Worm (Caenorhabditis elegans): ENCODE measurements around the gene ZK666.14.

ZK666.14 gene

ce11 chrII:10449707-10450106 is 44.9 kb upstream of the ZK666.14 start, which contains the start of gene lin-56:
TSS of gene lin-56 (plus strand) at chrII:10450007.
- TF ChIP-seq elt-1 (tag; optimal IDR thresholded peaks at IDR 0.05; ENCODE audit: borderline replicate concordance, insufficient read depth) (no peak), M03D4.4 (tag; optimal IDR thresholded peaks at IDR 0.05) (no peak), mls-2 (tag; optimal IDR thresholded peaks at IDR 0.05) (no peak), flh-1 (GFP tag; optimal IDR thresholded peaks at IDR 0.05) (no peak), unc-120 (tag; optimal IDR thresholded peaks at IDR 0.05; ENCODE audit: poor library complexity, severe bottlenecking) (no peak), nhr-76 (tag; optimal IDR thresholded peaks at IDR 0.05) (no peak), lsy-2 (tag; optimal IDR thresholded peaks at IDR 0.05) (no peak)

ce11 chrII:10450335-10450734 is 44.2 kb upstream of the ZK666.14 start:
- TF ChIP-seq mep-1 (tag; optimal IDR thresholded peaks at IDR 0.05) (peak; percentile 27), unc-62 (GFP tag; optimal IDR thresholded peaks at IDR 0.05) (no peak), bed-3 (GFP tag; optimal IDR thresholded peaks at IDR 0.05) (no peak)

DNA sequence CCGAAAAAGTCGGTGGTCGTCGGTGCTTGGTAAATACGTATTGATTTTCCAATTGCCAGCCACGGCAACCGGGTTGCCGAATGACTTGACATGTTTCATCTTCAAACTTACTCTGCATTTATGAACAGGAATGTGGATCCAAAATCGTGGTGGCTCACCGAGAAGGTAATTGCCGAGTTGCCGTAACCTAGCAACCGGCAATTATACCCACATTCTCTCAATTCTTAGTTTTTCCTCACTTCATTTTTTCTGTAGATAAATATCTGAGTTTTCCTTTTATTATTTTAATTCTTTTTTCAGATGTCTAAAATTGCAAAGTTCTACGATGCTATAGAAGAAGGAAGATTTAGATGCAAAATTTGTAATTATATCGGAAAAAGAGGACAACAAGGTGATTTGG is 41.9 kb upstream of the ZK666.14 start, which contains the start of gene ZK673.4:
ZK673.4 (plus strand) TSS at position 301 of the 400 bp plus-strand sequence.
- TF ChIP-seq bed-3 (GFP tag; optimal IDR thresholded peaks at IDR 0.05) (no peak), cnd-1 (tag; optimal IDR thresholded peaks at IDR 0.05) (no peak), unc-120 (tag; optimal IDR thresholded peaks at IDR 0.05; ENCODE audit: poor library complexity, severe bottlenecking) (no peak), nhr-2 (tag; optimal IDR thresholded peaks at IDR 0.05) (no peak), flh-1 (GFP tag; optimal IDR thresholded peaks at IDR 0.05) (no peak), mab-5 (tag; optimal IDR thresholded peaks at IDR 0.05) (no peak), elt-3 (tag; optimal IDR thresholded peaks at IDR 0.05) (no peak)

DNA sequence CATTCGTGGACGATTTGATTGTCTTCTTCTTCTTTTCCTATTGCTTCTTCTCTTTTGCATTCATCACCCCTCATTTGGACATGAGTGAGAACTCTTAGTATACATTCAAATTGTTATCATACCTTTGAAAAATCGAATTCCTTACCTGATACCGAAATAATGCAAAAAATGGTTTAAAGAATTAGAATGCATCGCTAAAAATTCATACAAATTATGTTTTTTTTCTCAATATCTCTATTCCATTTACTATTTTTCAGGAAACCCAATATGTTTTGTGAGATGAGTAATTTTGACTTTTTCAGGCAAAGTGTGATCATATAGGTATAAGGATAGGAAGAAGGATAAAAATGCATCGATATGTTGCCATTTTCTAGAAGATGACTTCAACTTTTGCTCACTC is 37.6 kb upstream of the ZK666.14 start, which contains the start of gene ZK673.11:
ZK673.11 (plus strand) TSS at position 301 of the 400 bp plus-strand sequence.
- TF ChIP-seq unc-62 (GFP tag; optimal IDR thresholded peaks at IDR 0.05) (no peak), lin-32 (GFP tag; optimal IDR thresholded peaks at IDR 0.05) (no peak), M03D4.4 (tag; optimal IDR thresholded peaks at IDR 0.05) (no peak), hlh-1 (tag; optimal IDR thresholded peaks at IDR 0.05) (no peak), ham-2 (GFP tag; optimal IDR thresholded peaks at IDR 0.05) (no peak), bed-3 (GFP tag; optimal IDR thresholded peaks at IDR 0.05) (no peak), nhr-76 (tag; optimal IDR thresholded peaks at IDR 0.05) (no peak), lsy-2 (tag; optimal IDR thresholded peaks at IDR 0.05) (no peak), unc-120 (tag; optimal IDR thresholded peaks at IDR 0.05; ENCODE audit: poor library complexity, severe bottlenecking) (no peak), tbx-8 (GFP tag; optimal IDR thresholded peaks at IDR 0.05) (no peak), nhr-12 (tag; optimal IDR thresholded peaks at IDR 0.05) (no peak), elt-1 (tag; optimal IDR thresholded peaks at IDR 0.05; ENCODE audit: borderline replicate concordance, insufficient read depth) (no peak), nhr-2 (tag; optimal IDR thresholded peaks at IDR 0.05) (no peak), sptf-1 (tag; optimal IDR thresholded peaks at IDR 0.05) (no peak), drap-1 (GFP tag; optimal IDR thresholded peaks at IDR 0.05) (no peak), mls-2 (tag; optimal IDR thresholded peaks at IDR 0.05) (no peak), ceh-43 (GFP tag; optimal IDR thresholded peaks at IDR 0.05) (no peak), sem-2 (GFP tag; optimal IDR thresholded peaks at IDR 0.05) (no peak), ceh-83 (GFP tag; optimal IDR thresholded peaks at IDR 0.05) (no peak)

DNA sequence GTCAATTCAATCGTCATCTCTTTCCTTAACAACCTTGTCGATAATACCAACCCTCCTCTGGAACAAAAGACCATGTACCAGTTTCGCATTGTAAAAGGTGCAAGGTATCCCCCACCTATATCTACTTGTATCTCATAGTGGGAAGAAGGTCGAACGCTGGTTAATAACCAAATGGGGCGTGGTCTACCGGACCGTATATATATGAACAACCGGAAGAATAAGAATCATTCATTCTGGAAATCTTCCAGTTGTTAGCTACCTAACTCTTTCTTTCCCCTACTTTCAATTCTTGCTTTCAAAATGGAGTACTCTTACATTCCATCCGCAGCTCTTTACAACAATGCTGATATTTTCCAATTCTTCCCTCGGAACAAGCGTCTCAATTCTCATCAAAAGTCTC is 33.4 kb upstream of the ZK666.14 start, which contains the start of gene ZK673.5:
ZK673.5 (plus strand) TSS at position 301 of the 400 bp plus-strand sequence.
- no peak for TF ChIP-seq sem-2 (GFP tag; optimal IDR thresholded peaks at IDR 0.05)
- TF ChIP-seq nhr-2 (tag; optimal IDR thresholded peaks at IDR 0.05) = no peak
- no peak for TF ChIP-seq mls-2 (tag; optimal IDR thresholded peaks at IDR 0.05)

DNA sequence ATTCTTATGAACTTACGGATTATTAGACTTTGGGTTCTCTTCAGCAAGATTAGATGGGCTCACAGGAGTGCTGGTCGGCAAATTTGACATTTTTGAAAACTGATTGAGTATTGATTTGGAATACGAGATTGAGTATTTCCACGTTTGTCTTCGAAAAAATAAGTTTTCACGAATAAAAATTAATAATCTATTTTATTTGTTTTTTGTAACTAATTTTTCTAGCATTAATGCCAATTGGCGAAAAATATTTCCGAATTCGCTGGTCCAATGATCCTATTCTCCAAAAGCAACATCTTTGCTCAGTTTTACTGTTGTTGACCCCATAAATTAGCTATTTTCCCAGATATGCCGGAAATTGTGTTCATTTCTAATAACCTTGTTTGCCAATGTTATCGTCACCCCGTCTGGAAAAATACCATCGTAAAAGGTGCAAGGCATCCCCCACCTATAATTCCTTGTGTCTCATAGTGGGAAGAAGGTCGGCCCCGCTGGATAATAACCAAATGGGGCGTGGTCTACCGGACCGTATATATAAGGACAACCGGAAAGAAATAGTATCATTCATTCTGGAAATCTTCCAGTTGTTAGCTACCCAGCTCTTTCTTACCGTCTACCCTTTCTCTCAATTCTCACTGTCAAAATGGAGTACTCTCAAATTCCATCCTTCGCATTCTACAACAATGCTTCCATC is 30.2 kb upstream of the ZK666.14 start, which contains the start of the genes ZK673.6 and sdz-37:
ZK673.6 (minus strand) TSS at position 101 of the 691 bp plus-strand sequence.
sdz-37 (plus strand) TSS at position 641 of the 691 bp plus-strand sequence.
- TF ChIP-seq mep-1 (tag; optimal IDR thresholded peaks at IDR 0.05) (no peak), unc-120 (tag; optimal IDR thresholded peaks at IDR 0.05; ENCODE audit: poor library complexity, severe bottlenecking) (no peak), nhr-237 (tag; optimal IDR thresholded peaks at IDR 0.05) (no peak), lin-13 (tag; optimal IDR thresholded peaks at IDR 0.05) (no peak), unc-39 (tag; optimal IDR thresholded peaks at IDR 0.05) (no peak), sem-2 (GFP tag; optimal IDR thresholded peaks at IDR 0.05) (no peak), lin-32 (GFP tag; optimal IDR thresholded peaks at IDR 0.05) (no peak), bed-3 (GFP tag; optimal IDR thresholded peaks at IDR 0.05) (no peak), elt-1 (tag; optimal IDR thresholded peaks at IDR 0.05; ENCODE audit: borderline replicate concordance, insufficient read depth) (no peak), M03D4.4 (tag; optimal IDR thresholded peaks at IDR 0.05) (no peak), ceh-43 (GFP tag; optimal IDR thresholded peaks at IDR 0.05) (no peak), mls-2 (tag; optimal IDR thresholded peaks at IDR 0.05) (no peak), drap-1 (GFP tag; optimal IDR thresholded peaks at IDR 0.05) (no peak), ceh-39 (tag; optimal IDR thresholded peaks at IDR 0.05) (no peak)
